Worm (Caenorhabditis elegans): ENCODE data around the gene tsp-10.

- TF ChIP-seq unc-62 (GFP tag; optimal IDR thresholded peaks at IDR 0.05), result no peak
- no peak for TF ChIP-seq cebp-2 (GFP tag; IDR thresholded peaks at IDR 0.05)
- peak; percentile 60 for TF ChIP-seq ceh-27 (GFP tag; optimal IDR thresholded peaks at IDR 0.05)
- peak in 1 of 2 experiments; percentile 39 for TF ChIP-seq rec-8 (tag; optimal IDR thresholded peaks at IDR 0.05)
- TF ChIP-seq sdz-38 (tag; optimal IDR thresholded peaks at IDR 0.05), result no peak
Observed at ce11 chrII:6741428-6741827, 23.0 kb downstream of the tsp-10 start, which contains the start of gene exos-8.

Data from whole organism, young adult.